Worm (Caenorhabditis elegans) whole organism, midembryonic: ENCODE measurements around the gene lgc-15.

Experiments
- T22C8.4 ChIP-seq: fragments of 200-800 bp; sonication (Bioruptor generic); IDR thresholded peaks from 2 replicates; pipeline ENCODE4 v1.3.6; 2022; ENCODE audit warnings: missing genetic modification characterization, missing compliant biosample characterization
- cog-1 ChIP-seq: sonication (generic microtip); optimal IDR thresholded peaks from 2 replicates; lab custom pipeline; 2016; ENCODE audit warnings: missing genetic modification characterization, missing compliant biosample characterization
- flt-1 ChIP-seq: fragments of 200-800 bp; sonication (Bioruptor generic); IDR thresholded peaks from 2 replicates; pipeline ENCODE4 v1.3.6; 2022; ENCODE audit warnings: missing genetic modification characterization, missing compliant biosample characterization
- klf-2 ChIP-seq: fragments of 200-800 bp; sonication (Bioruptor generic); conservative IDR thresholded peaks from 2 replicates; pipeline ENCODE4 v1.3.6; 2022; ENCODE audit warnings: missing genetic modification reagents, missing genetic modification characterization, missing compliant biosample characterization
- med-1 ChIP-seq: sonication (generic microtip); optimal IDR thresholded peaks from 2 replicates; lab custom pipeline; 2017; ENCODE audit warnings: missing genetic modification characterization, mild to moderate bottlenecking, missing compliant biosample characterization, antibody characterized with exemption, missing genetic modification reagents; ENCODE audit not compliant: insufficient read depth
- tab-1 ChIP-seq: fragments of 200-800 bp; sonication (Bioruptor generic); IDR thresholded peaks from 2 replicates; pipeline ENCODE4 v1.3.6; 2022; ENCODE audit warnings: missing genetic modification characterization, missing compliant biosample characterization
- ztf-23 ChIP-seq: fragments of 200-800 bp; sonication (Bioruptor generic); IDR thresholded peaks from 2 replicates; pipeline ENCODE4 v1.3.6; 2022; ENCODE audit warnings: missing genetic modification reagents, missing genetic modification characterization, missing compliant biosample characterization
- ztf-29 ChIP-seq: fragments of 200-800 bp; sonication (Bioruptor generic); IDR thresholded peaks from 2 replicates; pipeline ENCODE4 v1.3.6; 2022; ENCODE audit warnings: missing genetic modification reagents, missing genetic modification characterization, missing compliant biosample characterization

- TF ChIP-seq flt-1 (GFP tag; lab: Robert Waterston, UW) (no peak), med-1 (no peak), cog-1 (tag; lab: Kevin White, UChicago) (no peak), tab-1 (GFP tag; lab: Robert Waterston, UW) (no peak), T22C8.4 (GFP tag; lab: Robert Waterston, UW) (no peak), klf-2 (GFP tag; lab: Robert Waterston, UW) (no peak), ztf-29 (GFP tag; lab: Robert Waterston, UW) (no peak), ztf-23 (no peak)
Measured at ce11 chrX:12095200-12095599, 18.9 kb upstream of the lgc-15 start.
